Worm (Caenorhabditis elegans) whole organism, mixed stage, embryonic: ENCODE measurements around the gene acsd-1.

Source experiments
- M03D4.4 ChIP-seq: sonication (generic microtip); optimal IDR thresholded peaks from 2 replicates; lab custom pipeline; 2017; ENCODE audit warnings: mild to moderate bottlenecking, missing genetic modification characterization, missing compliant biosample characterization
- bed-3 ChIP-seq: fragments of 200-800 bp; sonication (Bioruptor generic); optimal IDR thresholded peaks from 3 replicates; lab custom pipeline; 2018; ENCODE audit warnings: mild to moderate bottlenecking, missing genetic modification characterization, moderate library complexity, missing compliant biosample characterization
- blmp-1 ChIP-seq: fragments of 150-350 bp; optimal IDR thresholded peaks from 2 replicates; lab custom pipeline; 2014; ENCODE audit warnings: missing biosample characterization, missing genetic modification characterization
- ceh-39 ChIP-seq: fragments of 150-350 bp; optimal IDR thresholded peaks from 2 replicates; lab custom pipeline; 2014; ENCODE audit warnings: missing biosample characterization, missing genetic modification characterization
- ceh-43 ChIP-seq: fragments of 200-800 bp; sonication (Bioruptor generic); optimal IDR thresholded peaks from 2 replicates; lab custom pipeline; 2018; ENCODE audit warnings: mild to moderate bottlenecking, missing genetic modification characterization, moderate library complexity, missing compliant biosample characterization
- ceh-83 ChIP-seq: fragments of 200-800 bp; sonication (Bioruptor generic); optimal IDR thresholded peaks from 2 replicates; lab custom pipeline; 2018; ENCODE audit warnings: mild to moderate bottlenecking, missing genetic modification characterization, missing compliant biosample characterization
- ces-1 ChIP-seq: fragments of 150-350 bp; optimal IDR thresholded peaks from 2 replicates; lab custom pipeline; 2014; ENCODE audit warnings: missing biosample characterization, missing genetic modification reagents, missing genetic modification characterization
- cnd-1 ChIP-seq: fragments of 200-800 bp; sonication (Bioruptor generic); optimal IDR thresholded peaks from 2 replicates; lab custom pipeline; 2018; ENCODE audit warnings: mild to moderate bottlenecking, missing genetic modification characterization, missing compliant biosample characterization
- drap-1 ChIP-seq: fragments of 200-800 bp; sonication (Bioruptor generic); optimal IDR thresholded peaks from 3 replicates; lab custom pipeline; 2018; ENCODE audit warnings: mild to moderate bottlenecking, missing genetic modification characterization, missing compliant biosample characterization
- elt-1 ChIP-seq: sonication (generic microtip); optimal IDR thresholded peaks from 2 replicates; lab custom pipeline; 2017; ENCODE audit warnings: missing genetic modification characterization, mild to moderate bottlenecking, missing compliant biosample characterization, antibody characterized with exemption, moderate library complexity, borderline replicate concordance; ENCODE audit not compliant: insufficient read depth
- elt-3 ChIP-seq: fragments of 150-350 bp; optimal IDR thresholded peaks from 2 replicates; lab custom pipeline; 2014; ENCODE audit warnings: missing biosample characterization, missing genetic modification characterization
- flh-1 ChIP-seq: fragments of 200-800 bp; sonication (Bioruptor generic); optimal IDR thresholded peaks from 2 replicates; lab custom pipeline; 2018; ENCODE audit warnings: mild to moderate bottlenecking, missing genetic modification characterization, moderate library complexity, missing compliant biosample characterization
- ham-2 ChIP-seq: fragments of 200-800 bp; sonication (Bioruptor generic); optimal IDR thresholded peaks from 2 replicates; lab custom pipeline; 2018; ENCODE audit warnings: mild to moderate bottlenecking, missing genetic modification characterization, missing compliant biosample characterization
- hlh-1 ChIP-seq: fragments of 150-350 bp; optimal IDR thresholded peaks from 2 replicates; lab custom pipeline; 2014; ENCODE audit warnings: missing biosample characterization, missing genetic modification reagents, missing genetic modification characterization
- lin-13 ChIP-seq: fragments of 150-350 bp; optimal IDR thresholded peaks from 2 replicates; lab custom pipeline; 2014; ENCODE audit warnings: missing biosample characterization, missing genetic modification characterization
- lin-32 ChIP-seq: fragments of 200-800 bp; sonication (Bioruptor generic); optimal IDR thresholded peaks from 2 replicates; lab custom pipeline; 2018; ENCODE audit warnings: mild to moderate bottlenecking, missing genetic modification characterization, missing compliant biosample characterization
- lsy-2 ChIP-seq: fragments of 150-350 bp; optimal IDR thresholded peaks from 2 replicates; lab custom pipeline; 2014; ENCODE audit warnings: missing biosample characterization, missing genetic modification characterization
- mab-5 ChIP-seq: fragments of 150-350 bp; optimal IDR thresholded peaks from 2 replicates; lab custom pipeline; 2014; ENCODE audit warnings: missing biosample characterization, missing genetic modification characterization
- mep-1 ChIP-seq: fragments of 150-350 bp; optimal IDR thresholded peaks from 2 replicates; lab custom pipeline; 2017; ENCODE audit warnings: missing biosample characterization, missing genetic modification reagents, missing genetic modification characterization, inconsistent platforms
- mls-2 ChIP-seq: sonication (generic microtip); optimal IDR thresholded peaks from 2 replicates; lab custom pipeline; 2016; ENCODE audit warnings: mild to moderate bottlenecking, missing genetic modification characterization, moderate library complexity, missing compliant biosample characterization
- nhr-12 ChIP-seq: fragments of 150-350 bp; optimal IDR thresholded peaks from 2 replicates; lab custom pipeline; 2014; ENCODE audit warnings: missing biosample characterization, missing genetic modification characterization
- nhr-2 ChIP-seq: fragments of 150-350 bp; optimal IDR thresholded peaks from 2 replicates; lab custom pipeline; 2014; ENCODE audit warnings: missing biosample characterization, missing genetic modification characterization
- nhr-237 ChIP-seq: fragments of 150-350 bp; optimal IDR thresholded peaks from 2 replicates; lab custom pipeline; 2014; ENCODE audit warnings: missing biosample characterization, missing genetic modification characterization
- nhr-28 ChIP-seq: fragments of 150-350 bp; optimal IDR thresholded peaks from 2 replicates; lab custom pipeline; 2014; ENCODE audit warnings: missing biosample characterization, missing genetic modification characterization
- nhr-76 ChIP-seq: sonication (generic microtip); optimal IDR thresholded peaks from 2 replicates; lab custom pipeline; 2017; ENCODE audit warnings: missing biosample characterization, missing genetic modification characterization
- pha-4 ChIP-seq: fragments of 150-350 bp; optimal IDR thresholded peaks from 2 replicates; lab custom pipeline; 2018; ENCODE audit warnings: missing biosample characterization, missing genetic modification reagents, missing genetic modification characterization
- sem-2 ChIP-seq: fragments of 200-800 bp; sonication (Bioruptor generic); optimal IDR thresholded peaks from 2 replicates; lab custom pipeline; 2018; ENCODE audit warnings: mild to moderate bottlenecking, missing genetic modification characterization, missing compliant biosample characterization
- snpc-4 ChIP-seq: fragments of 150-350 bp; optimal IDR thresholded peaks from 2 replicates; lab custom pipeline; 2014; ENCODE audit warnings: missing biosample characterization, missing genetic modification characterization
- sptf-1 ChIP-seq: sonication (generic microtip); optimal IDR thresholded peaks from 2 replicates; lab custom pipeline; 2017; ENCODE audit warnings: mild to moderate bottlenecking, missing genetic modification characterization, moderate library complexity, missing compliant biosample characterization
- tbx-8 ChIP-seq: fragments of 200-800 bp; sonication (Bioruptor generic); optimal IDR thresholded peaks from 2 replicates; lab custom pipeline; 2018; ENCODE audit warnings: mild to moderate bottlenecking, missing genetic modification characterization, moderate library complexity, missing compliant biosample characterization
- unc-120 ChIP-seq: sonication (generic microtip); optimal IDR thresholded peaks from 2 replicates; lab custom pipeline; 2017; ENCODE audit warnings: missing genetic modification characterization, missing compliant biosample characterization; ENCODE audit not compliant: poor library complexity, severe bottlenecking
- unc-39 ChIP-seq: fragments of 150-350 bp; optimal IDR thresholded peaks from 2 replicates; lab custom pipeline; 2014; ENCODE audit warnings: missing biosample characterization, missing genetic modification characterization
- unc-62 ChIP-seq: fragments of 150-350 bp; optimal IDR thresholded peaks from 2 replicates; lab custom pipeline; 2014; ENCODE audit warnings: missing biosample characterization, missing genetic modification reagents, missing genetic modification characterization
- zip-8 ChIP-seq: fragments of 150-350 bp; optimal IDR thresholded peaks from 2 replicates; lab custom pipeline; 2014; ENCODE audit warnings: missing biosample characterization, missing genetic modification characterization
- ztf-11 ChIP-seq: fragments of 150-350 bp; optimal IDR thresholded peaks from 2 replicates; lab custom pipeline; 2014; ENCODE audit warnings: missing biosample characterization, missing genetic modification characterization

The acsd-1 gene

DNA sequence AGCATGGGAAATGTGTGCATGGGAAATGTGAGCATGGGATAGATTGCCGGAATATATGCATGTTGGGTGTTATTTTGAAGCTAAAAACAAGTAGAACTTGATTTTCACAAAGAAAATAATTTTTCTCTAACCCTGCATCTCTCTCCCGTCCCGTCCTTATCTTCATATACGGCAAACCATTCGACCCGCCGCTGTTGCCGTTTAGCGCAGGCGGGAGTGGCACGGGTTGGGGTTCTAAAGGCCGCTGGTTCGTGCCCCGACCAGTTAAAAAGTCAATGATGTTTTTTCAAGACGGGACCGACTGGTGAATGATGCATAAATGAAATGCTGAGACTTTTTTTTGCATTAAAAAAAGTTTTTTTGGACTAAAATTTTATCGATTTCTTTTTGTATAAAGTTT is 6.0 kb downstream of the acsd-1 start:
- TF ChIP-seq ceh-39 (tag; lab: Kevin White, UChicago) (no peak), nhr-237 (tag; lab: Kevin White, UChicago) (no peak), nhr-28 (tag; lab: Kevin White, UChicago) (no peak), ces-1 (GFP tag; lab: Kevin White, UChicago) (no peak), mab-5 (tag; lab: Kevin White, UChicago) (no peak), ceh-43 (GFP tag; lab: Kevin White, UChicago) (peak; percentile 37), unc-62 (no peak), flh-1 (GFP tag; lab: Kevin White, UChicago) (peak; percentile 41), M03D4.4 (tag; lab: Kevin White, UChicago) (peak; percentile 68), lin-32 (GFP tag; lab: Kevin White, UChicago) (peak; percentile 59), hlh-1 (tag; lab: Kevin White, UChicago) (no peak), drap-1 (GFP tag; lab: Kevin White, UChicago) (peak; percentile 78), sptf-1 (peak; percentile 80), nhr-2 (no peak), zip-8 (no peak), ztf-11 (no peak), nhr-76 (tag; lab: Kevin White, UChicago) (no peak), cnd-1 (tag; lab: Kevin White, UChicago) (peak; percentile 68), mls-2 (peak; percentile 72), nhr-12 (tag; lab: Kevin White, UChicago) (no peak), ham-2 (GFP tag; lab: Kevin White, UChicago) (peak; percentile 29), lsy-2 (no peak), lin-13 (tag; lab: Kevin White, UChicago) (no peak), blmp-1 (tag; lab: Kevin White, UChicago) (no peak), snpc-4 (tag; lab: Kevin White, UChicago) (no peak), sem-2 (GFP tag; lab: Kevin White, UChicago) (peak; percentile 62), tbx-8 (GFP tag; lab: Kevin White, UChicago) (no peak), ceh-83 (GFP tag; lab: Kevin White, UChicago) (peak; percentile 60), unc-39 (tag; lab: Kevin White, UChicago) (no peak), elt-3 (tag; lab: Kevin White, UChicago) (no peak), pha-4 (tag; lab: Kevin White, UChicago) (no peak), bed-3 (GFP tag; lab: Kevin White, UChicago) (peak; percentile 57), mep-1 (tag; lab: Kevin White, UChicago) (no peak), unc-120 (tag; lab: Kevin White, UChicago) (no peak), elt-1 (tag; lab: Kevin White, UChicago) (no peak)

DNA sequence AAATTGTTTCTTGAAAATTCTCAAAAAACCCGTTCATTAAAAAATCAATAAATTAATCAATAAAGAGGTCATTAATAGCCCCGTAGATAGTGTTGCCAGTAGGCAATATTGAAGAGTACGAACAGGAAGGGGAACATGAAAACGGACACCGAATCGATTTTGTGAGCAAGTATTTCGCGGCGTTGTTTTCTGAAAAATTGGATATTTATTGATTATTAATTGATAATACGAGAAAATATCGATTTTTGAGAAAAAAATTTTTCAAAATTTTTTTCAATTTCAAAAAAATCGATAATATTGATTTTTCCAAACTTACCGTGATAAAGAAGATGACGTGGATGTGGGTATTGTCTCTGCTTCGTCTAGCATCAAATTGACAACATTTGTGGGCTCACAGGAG is 9.2 kb downstream of the acsd-1 start:
- TF ChIP-seq snpc-4 (tag; lab: Kevin White, UChicago) (no peak), M03D4.4 (tag; lab: Kevin White, UChicago) (no peak), lin-13 (tag; lab: Kevin White, UChicago) (no peak), nhr-2 (no peak), ceh-83 (GFP tag; lab: Kevin White, UChicago) (no peak), sptf-1 (no peak), mab-5 (tag; lab: Kevin White, UChicago) (no peak), lin-32 (GFP tag; lab: Kevin White, UChicago) (no peak), unc-62 (no peak)

DNA sequence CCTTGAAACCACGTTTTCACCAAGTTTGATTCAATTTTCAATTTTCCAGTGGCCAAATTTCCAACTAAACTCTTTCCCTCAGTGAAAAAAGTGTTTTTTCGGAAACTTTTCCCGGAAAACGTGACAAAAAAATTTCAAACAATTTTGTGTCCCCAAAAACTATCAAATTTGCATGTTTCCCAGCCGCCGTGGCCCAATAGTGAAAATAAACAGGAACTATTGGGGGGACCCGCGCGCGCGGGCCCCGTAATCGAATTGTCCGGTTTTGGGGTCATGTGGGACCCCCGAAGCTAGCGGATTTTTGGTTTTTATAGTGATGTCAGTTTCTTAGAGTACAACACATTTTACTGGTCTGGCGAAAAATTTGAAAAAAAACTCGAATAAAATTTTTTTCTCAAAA is 15.3 kb downstream of the acsd-1 start:
- peak; percentile 84 for TF ChIP-seq ces-1 (GFP tag; lab: Kevin White, UChicago)
- TF ChIP-seq ceh-83 (GFP tag; lab: Kevin White, UChicago) = no peak
- no peak for TF ChIP-seq nhr-2

DNA sequence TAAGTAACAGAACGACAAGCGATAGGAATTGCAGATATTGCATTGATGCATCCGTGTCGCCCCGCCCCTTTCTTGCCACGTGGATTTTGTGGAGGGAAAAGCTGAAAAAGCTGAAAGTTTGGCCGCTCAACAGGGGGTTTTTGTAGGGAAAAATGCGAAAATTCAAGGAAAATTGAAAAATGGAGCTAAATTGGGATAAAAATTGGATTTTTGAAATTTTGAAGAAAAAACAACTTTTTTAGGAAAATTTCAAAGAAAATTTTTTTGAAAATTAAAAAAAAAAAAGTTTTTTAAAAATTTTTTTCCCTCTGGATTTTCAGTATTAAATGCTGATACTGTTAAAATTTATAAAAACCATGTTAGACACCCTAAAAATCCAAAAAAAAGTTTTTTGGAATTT is 19.7 kb downstream of the acsd-1 start, which contains the start of gene lgc-46:
Gene lgc-46, minus strand, starts transcription at position 101 of the 400 bp plus-strand sequence.
- no peak for TF ChIP-seq mls-2
- TF ChIP-seq ceh-43 (GFP tag; lab: Kevin White, UChicago) = no peak
- no peak for TF ChIP-seq lin-32 (GFP tag; lab: Kevin White, UChicago)
- TF ChIP-seq ham-2 (GFP tag; lab: Kevin White, UChicago) = no peak
- no peak for TF ChIP-seq drap-1 (GFP tag; lab: Kevin White, UChicago)
- TF ChIP-seq zip-8 = no peak
- no peak for TF ChIP-seq nhr-28 (tag; lab: Kevin White, UChicago)
- no peak for TF ChIP-seq tbx-8 (GFP tag; lab: Kevin White, UChicago)
- TF ChIP-seq M03D4.4 (tag; lab: Kevin White, UChicago) = no peak
- TF ChIP-seq pha-4 (tag; lab: Kevin White, UChicago) = no peak
- TF ChIP-seq unc-62 = no peak
